Fruit fly (Drosophila melanogaster) whole organism, embryonic: Measurements from ENCODE around the gene CG42810.

ENCODE experiments used
- CG1024 ChIP-seq: fragments of 200-800 bp; sonication (Bioruptor generic); IDR thresholded peaks from 2 replicates; pipeline ENCODE4 v1.3.6; 2022; ENCODE audit warnings: missing biosample characterization, missing genetic modification characterization
- CG11696 ChIP-seq: fragments of 200-800 bp; sonication (Bioruptor generic); IDR thresholded peaks from 2 replicates; pipeline ENCODE4 v1.3.6; 2022; ENCODE audit warnings: missing biosample characterization, missing genetic modification characterization
- CG11723 ChIP-seq: fragments of 200-800 bp; sonication (Bioruptor generic); optimal IDR thresholded peaks from 2 replicates; lab custom pipeline; 2017; ENCODE audit warnings: missing biosample characterization, mild to moderate bottlenecking, missing genetic modification characterization
- CG16863 ChIP-seq: fragments of 200-800 bp; sonication (Bioruptor generic); optimal IDR thresholded peaks from 3 replicates; lab custom pipeline; 2016; ENCODE audit warnings: missing biosample characterization, missing genetic modification characterization
- CG5180 ChIP-seq: fragments of 200-800 bp; sonication (Bioruptor generic); optimal IDR thresholded peaks from 3 replicates; lab custom pipeline; 2017; ENCODE audit warnings: missing biosample characterization, missing genetic modification characterization, mild to moderate bottlenecking, moderate library complexity, missing genetic modification reagents
- CG7839 ChIP-seq: fragments of 200-800 bp; sonication (Bioruptor generic); optimal IDR thresholded peaks from 3 replicates; lab custom pipeline; 2018; ENCODE audit warnings: missing biosample characterization, mild to moderate bottlenecking, missing genetic modification characterization, moderate library complexity
- CG9437 ChIP-seq: fragments of 200-800 bp; sonication (Bioruptor generic); optimal IDR thresholded peaks from 2 replicates; lab custom pipeline; 2018; ENCODE audit warnings: missing biosample characterization, mild to moderate bottlenecking, missing genetic modification characterization
- CoRest ChIP-seq: fragments of 200-800 bp; sonication (Bioruptor generic); optimal IDR thresholded peaks from 3 replicates; lab custom pipeline; 2018; ENCODE audit warnings: missing biosample characterization, mild to moderate bottlenecking, missing genetic modification characterization, moderate library complexity
- D19B ChIP-seq: fragments of 200-800 bp; sonication (Bioruptor generic); optimal IDR thresholded peaks from 2 replicates; lab custom pipeline; 2017; ENCODE audit warnings: missing biosample characterization, mild to moderate bottlenecking, missing genetic modification characterization
- Dek ChIP-seq: fragments of 200-800 bp; sonication (Bioruptor generic); optimal IDR thresholded peaks from 3 replicates; lab custom pipeline; 2019; ENCODE audit warnings: missing biosample characterization, mild to moderate bottlenecking, missing genetic modification characterization, moderate library complexity
- Doc3 ChIP-seq: fragments of 200-800 bp; sonication (Bioruptor generic); IDR thresholded peaks from 3 replicates; pipeline ENCODE4 v1.3.6; 2022; ENCODE audit warnings: missing biosample characterization, missing genetic modification characterization; ENCODE audit not compliant: partially characterized antibody
- Ets65A ChIP-seq: fragments of 200-800 bp; sonication (Bioruptor generic); peaks from one replicate; lab custom pipeline; 2016; ENCODE audit warnings: missing biosample characterization, missing genetic modification characterization
- Ets97D ChIP-seq: fragments of 200-800 bp; sonication (Bioruptor generic); optimal IDR thresholded peaks from 3 replicates; lab custom pipeline; 2016; ENCODE audit warnings: missing biosample characterization, missing genetic modification characterization
- HLH54F ChIP-seq: fragments of 200-800 bp; sonication (Bioruptor generic); optimal IDR thresholded peaks from 3 replicates; lab custom pipeline; 2016; ENCODE audit warnings: missing biosample characterization, missing genetic modification characterization
- Hr78 ChIP-seq, 2 experiments: fragments of 200-800 bp in 1 of 2; fragments of >200 bp in 1 of 2; sonication (Bioruptor generic) in 1 of 2; optimal IDR thresholded peaks; 2 replicates each; lab custom pipeline; 2017 to 2019; ENCODE audit warnings: missing biosample characterization in 2 of 2, missing genetic modification characterization in 2 of 2, mild to moderate bottlenecking in 1 of 2, moderate library complexity in 1 of 2
- MBD-R2 ChIP-seq: fragments of 200-800 bp; sonication (Bioruptor generic); IDR thresholded peaks from 2 replicates; pipeline ENCODE4 v1.3.6; 2022; ENCODE audit warnings: missing biosample characterization, missing genetic modification characterization
- Max ChIP-seq: fragments of 200-800 bp; sonication (Bioruptor generic); optimal IDR thresholded peaks from 2 replicates; lab custom pipeline; 2016; ENCODE audit warnings: missing biosample characterization, mild to moderate bottlenecking, missing genetic modification characterization
- Mes4 ChIP-seq: fragments of 200-800 bp; sonication (Bioruptor generic); optimal IDR thresholded peaks from 2 replicates; lab custom pipeline; 2016; ENCODE audit warnings: missing biosample characterization, missing genetic modification characterization
- Mrtf ChIP-seq: fragments of 200-800 bp; sonication (Bioruptor generic); IDR thresholded peaks from 3 replicates; pipeline ENCODE4 v1.3.6; 2022; ENCODE audit warnings: missing biosample characterization, missing genetic modification characterization
- Nf-YB ChIP-seq: fragments of 200-800 bp; sonication (Bioruptor generic); optimal IDR thresholded peaks from 3 replicates; lab custom pipeline; 2019; ENCODE audit warnings: missing biosample characterization, mild to moderate bottlenecking, missing genetic modification characterization, moderate library complexity
- NfI ChIP-seq: fragments of 200-800 bp; sonication (Bioruptor generic); optimal IDR thresholded peaks from 3 replicates; lab custom pipeline; 2018; ENCODE audit warnings: missing biosample characterization, mild to moderate bottlenecking, missing genetic modification characterization, moderate library complexity
- Rfx ChIP-seq: fragments of 200-800 bp; sonication (Bioruptor generic); IDR thresholded peaks from 2 replicates; pipeline ENCODE4 v1.3.6; 2022; ENCODE audit warnings: missing biosample characterization, missing genetic modification characterization
- Six4 ChIP-seq: fragments of 200-800 bp; sonication (Bioruptor generic); optimal IDR thresholded peaks from 2 replicates; lab custom pipeline; 2016; ENCODE audit warnings: missing biosample characterization, missing genetic modification characterization
- TFAM ChIP-seq: fragments of 200-800 bp; sonication (Bioruptor generic); optimal IDR thresholded peaks from 2 replicates; lab custom pipeline; 2017; ENCODE audit warnings: missing biosample characterization, missing genetic modification characterization, inconsistent platforms
- Xbp1 ChIP-seq: fragments of 200-800 bp; sonication (Bioruptor generic); optimal IDR thresholded peaks from 3 replicates; lab custom pipeline; 2016; ENCODE audit warnings: missing biosample characterization, mild to moderate bottlenecking, missing genetic modification characterization
- az2 ChIP-seq: fragments of 200-800 bp; sonication (Bioruptor generic); optimal IDR thresholded peaks from 3 replicates; lab custom pipeline; 2016; ENCODE audit warnings: missing biosample characterization, missing genetic modification characterization
- bowl ChIP-seq: fragments of 200-800 bp; sonication (Bioruptor generic); IDR thresholded peaks from 2 replicates; pipeline ENCODE4 v1.3.6; 2022; ENCODE audit warnings: missing biosample characterization, missing genetic modification characterization
- btn ChIP-seq: fragments of 200-800 bp; sonication (Bioruptor generic); optimal IDR thresholded peaks from 2 replicates; lab custom pipeline; 2016; ENCODE audit warnings: missing biosample characterization, missing genetic modification characterization
- cad ChIP-seq: fragments of >200 bp; optimal IDR thresholded peaks from 2 replicates; lab custom pipeline; 2017; ENCODE audit warnings: missing biosample characterization, missing genetic modification characterization
- cas ChIP-seq: fragments of 200-800 bp; sonication (Bioruptor generic); IDR thresholded peaks from 2 replicates; pipeline ENCODE4 v1.3.6; 2022; ENCODE audit warnings: missing biosample characterization, missing genetic modification characterization
- chn ChIP-seq: fragments of 200-800 bp; sonication (Bioruptor generic); optimal IDR thresholded peaks from 2 replicates; lab custom pipeline; 2016; ENCODE audit warnings: missing biosample characterization, missing genetic modification characterization
- disco-r ChIP-seq: fragments of 200-800 bp; sonication (Bioruptor generic); optimal IDR thresholded peaks from 2 replicates; lab custom pipeline; 2016; ENCODE audit warnings: missing biosample characterization, missing genetic modification characterization
- dmrt99B ChIP-seq: fragments of 200-800 bp; sonication (Bioruptor generic); optimal IDR thresholded peaks from 2 replicates; lab custom pipeline; 2018; ENCODE audit warnings: missing biosample characterization, mild to moderate bottlenecking, missing genetic modification characterization, moderate library complexity
- dpn ChIP-seq, 2 experiments: fragments of 200-800 bp; sonication (Bioruptor generic); optimal IDR thresholded peaks; 3 replicates each; lab custom pipeline; 2016; ENCODE audit warnings: missing biosample characterization in 2 of 2, missing genetic modification characterization in 2 of 2
- fd96Cb ChIP-seq: fragments of 200-800 bp; sonication (Bioruptor generic); optimal IDR thresholded peaks from 2 replicates; lab custom pipeline; 2018; ENCODE audit warnings: missing biosample characterization, mild to moderate bottlenecking, missing genetic modification characterization, moderate library complexity
- gce ChIP-seq: fragments of 200-800 bp; sonication (Bioruptor generic); IDR thresholded peaks from 3 replicates; pipeline ENCODE4 v1.3.6; 2022; ENCODE audit warnings: missing biosample characterization, missing genetic modification characterization
- gsb-n ChIP-seq: fragments of 200-800 bp; sonication (Bioruptor generic); optimal IDR thresholded peaks from 3 replicates; lab custom pipeline; 2018; ENCODE audit warnings: missing biosample characterization, mild to moderate bottlenecking, missing genetic modification characterization
- hth ChIP-seq: fragments of >200 bp; optimal IDR thresholded peaks from 2 replicates; lab custom pipeline; 2017; ENCODE audit warnings: inconsistent platforms
- maf-S ChIP-seq: fragments of 200-800 bp; sonication (Bioruptor generic); optimal IDR thresholded peaks from 2 replicates; lab custom pipeline; 2016; ENCODE audit warnings: missing biosample characterization, missing genetic modification characterization
- nau ChIP-seq: fragments of 200-800 bp; sonication (Bioruptor generic); optimal IDR thresholded peaks from 3 replicates; lab custom pipeline; 2017; ENCODE audit warnings: missing biosample characterization, mild to moderate bottlenecking, missing genetic modification characterization, missing genetic modification reagents
- nmo ChIP-seq: fragments of 200-800 bp; sonication (Bioruptor generic); optimal IDR thresholded peaks from 2 replicates; lab custom pipeline; 2018; ENCODE audit warnings: missing biosample characterization, mild to moderate bottlenecking, missing genetic modification characterization, moderate library complexity
- pnt ChIP-seq: fragments of 200-800 bp; sonication (Bioruptor generic); optimal IDR thresholded peaks from 3 replicates; lab custom pipeline; 2016; ENCODE audit warnings: missing biosample characterization, missing genetic modification characterization
- sc ChIP-seq, 3 experiments: fragments of >200 bp in 2 of 3; fragments of 200-800 bp in 1 of 3; sonication (Bioruptor generic) in 1 of 3; optimal IDR thresholded peaks; 2 replicates in 2 of 3; 3 replicates in 1 of 3; lab custom pipeline; 2017; ENCODE audit warnings: mild to moderate bottlenecking in 1 of 3, missing biosample characterization in 1 of 3, missing genetic modification characterization in 1 of 3, missing genetic modification reagents in 1 of 3
- shn ChIP-seq: fragments of 200-800 bp; sonication (Bioruptor generic); optimal IDR thresholded peaks from 3 replicates; lab custom pipeline; 2016; ENCODE audit warnings: missing biosample characterization, missing genetic modification characterization
- stwl ChIP-seq: fragments of 200-800 bp; sonication (Bioruptor generic); optimal IDR thresholded peaks from 3 replicates; lab custom pipeline; 2018; ENCODE audit warnings: missing biosample characterization, mild to moderate bottlenecking, missing genetic modification characterization, moderate library complexity
- vnd ChIP-seq: fragments of 200-800 bp; sonication (Bioruptor generic); IDR thresholded peaks from 3 replicates; pipeline ENCODE4 v1.3.6; 2022; ENCODE audit warnings: missing biosample characterization, missing genetic modification characterization; ENCODE audit not compliant: partially characterized antibody
- wor ChIP-seq: fragments of 200-800 bp; sonication (Bioruptor generic); IDR thresholded peaks from 2 replicates; pipeline ENCODE4 v1.3.6; 2022; ENCODE audit warnings: missing biosample characterization, missing genetic modification characterization
- zf30C ChIP-seq: fragments of 200-800 bp; sonication (Bioruptor generic); optimal IDR thresholded peaks from 3 replicates; lab custom pipeline; 2018; ENCODE audit warnings: missing biosample characterization, mild to moderate bottlenecking, missing genetic modification characterization

The CG42810 gene

DNA sequence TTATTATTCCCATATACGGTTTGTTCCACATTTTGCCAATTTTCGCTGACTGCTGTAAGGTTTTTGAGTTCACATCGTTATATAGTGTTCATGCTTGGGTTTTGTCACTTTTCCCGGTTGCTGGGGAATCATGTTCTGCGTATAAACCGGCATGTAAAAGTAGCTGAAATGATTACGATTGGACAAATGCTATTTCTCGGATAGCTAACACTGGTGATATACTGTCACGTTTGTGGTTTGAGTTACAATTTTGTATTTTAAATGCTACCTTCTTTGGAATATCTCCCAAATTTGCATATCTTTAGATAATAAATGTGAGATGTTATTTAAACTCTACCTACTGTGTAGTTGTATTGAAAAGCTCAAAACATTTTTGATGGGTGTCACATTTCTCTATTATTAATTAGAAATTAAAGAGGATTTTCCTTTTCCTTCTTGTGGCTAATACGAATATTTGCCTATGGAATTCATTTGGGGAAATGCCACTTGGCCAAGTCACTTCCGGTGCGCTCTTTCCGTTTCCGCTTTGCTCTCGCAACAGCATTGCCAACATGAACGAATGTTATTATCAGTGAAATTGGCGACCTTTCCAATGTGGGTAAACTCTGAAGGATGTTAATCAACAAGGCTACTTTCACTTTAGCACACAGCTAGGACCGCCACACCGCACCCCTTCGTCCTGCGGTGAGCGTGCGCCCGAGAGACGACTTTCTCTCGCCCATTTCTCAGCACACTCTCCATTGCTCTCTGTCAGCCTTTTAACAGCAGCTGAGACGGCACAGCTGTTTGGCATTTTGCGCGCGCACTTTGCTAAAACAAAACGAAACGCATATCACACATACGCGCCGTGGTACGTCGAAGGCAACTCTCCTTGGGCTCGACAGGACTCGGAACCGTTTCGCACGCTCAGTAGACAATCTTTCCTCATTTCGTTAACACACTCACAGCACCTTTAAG, 44.7 kb upstream of the CG42810 start, which contains the start of the genes CG16956, CG42784 and CG43850 (continued):
- no peak for TF ChIP-seq Hr78 (GFP tag; optimal IDR thresholded peaks at IDR 0.05; lab: Kevin White, UChicago)
- TF ChIP-seq hth = no peak
- peak; percentile 51 for TF ChIP-seq dmrt99B (tag; lab: Kevin White, UChicago)
- no peak for TF ChIP-seq pnt (GFP tag; lab: Kevin White, UChicago)
- TF ChIP-seq Six4 (GFP tag; lab: Kevin White, UChicago) = no peak
- no peak for TF ChIP-seq Xbp1
- peak; percentile 65 for TF ChIP-seq nau (GFP tag; lab: Kevin White, UChicago)
- no peak for TF ChIP-seq CoRest
- peak; percentile 51 for TF ChIP-seq CG5180 (GFP tag; lab: Kevin White, UChicago)
- TF ChIP-seq dpn (GFP tag; optimal IDR thresholded peaks at IDR 0.05; lab: Kevin White, UChicago) = peak in 1 of 2 experiments; percentile 1
- peak; percentile 32 for TF ChIP-seq D19B (GFP tag; lab: Kevin White, UChicago)
- TF ChIP-seq Mrtf (GFP tag; lab: Robert Waterston, UW) = no peak
- no peak for TF ChIP-seq chn (GFP tag; lab: Kevin White, UChicago)
- no peak for TF ChIP-seq maf-S (GFP tag; lab: Kevin White, UChicago)
- no peak for TF ChIP-seq btn (GFP tag; lab: Kevin White, UChicago)
- TF ChIP-seq shn = no peak
- TF ChIP-seq cad (GFP tag; lab: Kevin White, UChicago) = no peak
- 0 out of 3 replicates have a peak, but pooled peaks have one; percentile 52 for TF ChIP-seq gce (GFP tag; lab: Robert Waterston, UW)
- TF ChIP-seq fd96Cb (tag; lab: Kevin White, UChicago) = no peak
- peak; percentile 30 for TF ChIP-seq CG9437 (GFP tag; lab: Kevin White, UChicago)
- peak; percentile 42 for TF ChIP-seq Dek (tag; lab: Kevin White, UChicago)
- TF ChIP-seq Doc3 (GFP tag; lab: Robert Waterston, UW) = no peak
- peak; percentile 23 for TF ChIP-seq Mes4
- TF ChIP-seq vnd = no peak
- TF ChIP-seq disco-r (GFP tag; lab: Kevin White, UChicago) = peak; percentile 5
- TF ChIP-seq cas = no peak
- no peak for TF ChIP-seq sc (optimal IDR thresholded peaks at IDR 0.05; lab: Kevin White, UChicago)
- TF ChIP-seq sc (GFP tag; optimal IDR thresholded peaks at IDR 0.05; lab: Kevin White, UChicago) = peak; percentile 7
- TF ChIP-seq stwl (tag; lab: Kevin White, UChicago) = no peak
- TF ChIP-seq Rfx = peak; percentile 69
- TF ChIP-seq NfI = peak; percentile 80
- no peak for TF ChIP-seq wor (GFP tag; lab: Robert Waterston, UW)
- TF ChIP-seq Ets65A (GFP tag; lab: Kevin White, UChicago) = peak; percentile 51
- no peak for TF ChIP-seq gsb-n
- peak; percentile 42; the same call in 1 of the 2 replicates for TF ChIP-seq bowl (GFP tag; lab: Robert Waterston, UW)
- no peak for TF ChIP-seq nmo (GFP tag; lab: Kevin White, UChicago)
- TF ChIP-seq az2 (GFP tag; lab: Kevin White, UChicago) = no peak
- no peak for TF ChIP-seq CG1024 (GFP tag; lab: Robert Waterston, UW)
- no peak for TF ChIP-seq MBD-R2 (GFP tag; lab: Robert Waterston, UW)
- TF ChIP-seq HLH54F (GFP tag; lab: Kevin White, UChicago) = no peak
- peak; percentile 18 for TF ChIP-seq Nf-YB
- peak; percentile 56 for TF ChIP-seq CG7839 (tag; lab: Kevin White, UChicago)
- no peak for TF ChIP-seq CG16863 (GFP tag; lab: Kevin White, UChicago)
- no peak for TF ChIP-seq zf30C (GFP tag; lab: Kevin White, UChicago)
- peak; percentile 42 for TF ChIP-seq CG11723 (GFP tag; lab: Kevin White, UChicago)
- TF ChIP-seq Ets97D (GFP tag; lab: Kevin White, UChicago) = peak; percentile 97
- TF ChIP-seq CG11696 (GFP tag; lab: Robert Waterston, UW) = 0 out of 2 replicates have a peak, but pooled peaks have one; percentile 20
- TF ChIP-seq Max = no peak
- no peak for TF ChIP-seq TFAM (GFP tag; lab: Kevin White, UChicago)
